Worm (Caenorhabditis elegans) whole organism, L3 larva: Measurements from ENCODE around the gene F16G10.6.

Experiments used
- nfya-1 ChIP-seq: sonication (generic microtip); optimal IDR thresholded peaks from 2 replicates; lab custom pipeline; 2017; ENCODE audit warnings: missing genetic modification characterization, mild to moderate bottlenecking, missing compliant biosample characterization, antibody characterized with exemption, moderate library complexity; ENCODE audit not compliant: insufficient read depth
- nhr-12 ChIP-seq: fragments of 150-350 bp; optimal IDR thresholded peaks from 2 replicates; lab custom pipeline; 2014; ENCODE audit warnings: missing biosample characterization, missing genetic modification characterization
- skn-1 ChIP-seq: fragments of 150-350 bp; optimal IDR thresholded peaks from 2 replicates; lab custom pipeline; 2014; ENCODE audit warnings: missing biosample characterization, missing genetic modification characterization

- TF ChIP-seq skn-1 (tag; lab: Kevin White, UChicago) (no peak), nfya-1 (tag; lab: Kevin White, UChicago) (no peak), nhr-12 (no peak)
Observed at ce11 chrII:2379673-2380072, 2.0 kb upstream of the F16G10.6 start.
